Worm (Caenorhabditis elegans) whole organism, late embryonic: Measurements from ENCODE around the gene sqst-4.
A peak's percentile ranks its signal among the peaks of the same experiment; 100 is the strongest.

Experiments
- C08G9.2 ChIP-seq: sonication (generic microtip); optimal IDR thresholded peaks from 2 replicates; lab custom pipeline; 2016; ENCODE audit warnings: mild to moderate bottlenecking, missing genetic modification characterization, moderate library complexity, missing compliant biosample characterization
- ceh-18 ChIP-seq: sonication (generic microtip); optimal IDR thresholded peaks from 2 replicates; lab custom pipeline; 2016; ENCODE audit warnings: missing genetic modification characterization, missing compliant biosample characterization
- ceh-2 ChIP-seq: sonication (generic microtip); optimal IDR thresholded peaks from 2 replicates; lab custom pipeline; 2016; ENCODE audit warnings: missing genotype, missing genetic modification characterization, missing compliant biosample characterization
- ceh-31 ChIP-seq: sonication (generic microtip); optimal IDR thresholded peaks from 2 replicates; lab custom pipeline; 2016; ENCODE audit warnings: missing genetic modification characterization, missing compliant biosample characterization
- che-1 ChIP-seq: sonication (generic microtip); optimal IDR thresholded peaks from 2 replicates; lab custom pipeline; 2016; ENCODE audit warnings: mild to moderate bottlenecking, missing genetic modification characterization, missing compliant biosample characterization
- ets-4 ChIP-seq: sonication (generic microtip); optimal IDR thresholded peaks from 2 replicates; lab custom pipeline; 2016; ENCODE audit warnings: missing genetic modification characterization, missing compliant biosample characterization
- eyg-1 ChIP-seq: sonication (generic microtip); optimal IDR thresholded peaks from 2 replicates; lab custom pipeline; 2016; ENCODE audit warnings: missing genotype, missing genetic modification characterization, missing compliant biosample characterization
- tbx-7 ChIP-seq: sonication (generic microtip); optimal IDR thresholded peaks from 2 replicates; lab custom pipeline; 2016; ENCODE audit warnings: missing genotype, missing genetic modification characterization, missing compliant biosample characterization
- unc-42 ChIP-seq: sonication (generic microtip); optimal IDR thresholded peaks from 2 replicates; lab custom pipeline; 2016; ENCODE audit warnings: missing genotype, missing genetic modification characterization, missing compliant biosample characterization

The sqst-4 gene

ce11 chrV:16537908-16538446, 49.7 kb downstream of the sqst-4 start, which contains the start of gene Y32B12B.2:
Gene Y32B12B.2 (plus strand): TSS chrV:16538396.
- TF ChIP-seq ceh-18 (no peak), che-1 (tag; lab: Kevin White, UChicago) (no peak), ceh-2 (tag; lab: Kevin White, UChicago) (peak; percentile 1), eyg-1 (no peak), tbx-7 (peak; percentile 7), ets-4 (tag; lab: Kevin White, UChicago) (peak; percentile 1), C08G9.2 (tag; lab: Kevin White, UChicago) (peak; percentile 31), unc-42 (tag; lab: Kevin White, UChicago) (peak; percentile 28), ceh-31 (tag; lab: Kevin White, UChicago) (peak; percentile 25)
